Fruit fly (Drosophila melanogaster): Measurements from ENCODE around the gene CG6236.

- no peak for TF ChIP-seq Myc (optimal IDR thresholded peaks at IDR 0.05)
- no peak for TF ChIP-seq fru (GFP tag; optimal IDR thresholded peaks at IDR 0.05)
- no peak for TF ChIP-seq GATAd (GFP tag; optimal IDR thresholded peaks at IDR 0.05)
- TF ChIP-seq CG9705 (GFP tag; optimal IDR thresholded peaks at IDR 0.05), result no peak
- peak; percentile 64 for TF ChIP-seq psq (GFP tag; optimal IDR thresholded peaks at IDR 0.05)
- peak; percentile 32 for TF ChIP-seq OdsH (GFP tag; optimal IDR thresholded peaks at IDR 0.05)
- TF ChIP-seq Hr78 (GFP tag; optimal IDR thresholded peaks at IDR 0.05), result no peak
- TF ChIP-seq Dif (GFP tag; optimal IDR thresholded peaks at IDR 0.05; ENCODE audit: partially characterized antibody), result peak; percentile 90
- TF ChIP-seq Sp1 (GFP tag; optimal IDR thresholded peaks at IDR 0.05), result peak; percentile 34
- TF ChIP-seq usp (GFP tag; optimal IDR thresholded peaks at IDR 0.05), result no peak
- no peak for TF ChIP-seq pan (optimal IDR thresholded peaks at IDR 0.05)
Measured at dm6 chr3R:15291551-15292223, 36.4 kb downstream of the CG6236 start.
